Worm (Caenorhabditis elegans) whole organism, L1 larva: ENCODE measurements around the gene fbxb-102.

ENCODE experiments used
- C16A3.4 ChIP-seq: fragments of 150-350 bp; optimal IDR thresholded peaks from 2 replicates; lab custom pipeline; 2014; ENCODE audit warnings: missing biosample characterization, missing genetic modification characterization
- C34B4.2 ChIP-seq: sonication (generic microtip); optimal IDR thresholded peaks from 2 replicates; lab custom pipeline; 2017; ENCODE audit warnings: mild to moderate bottlenecking, missing genetic modification characterization, missing compliant biosample characterization
- F16B12.6 ChIP-seq: fragments of 150-350 bp; optimal IDR thresholded peaks from 2 replicates; lab custom pipeline; 2014; ENCODE audit warnings: missing biosample characterization, missing genetic modification characterization
- aha-1 ChIP-seq: fragments of 150-350 bp; optimal IDR thresholded peaks from 2 replicates; lab custom pipeline; 2014; ENCODE audit warnings: missing biosample characterization, missing genetic modification characterization
- alr-1 ChIP-seq: fragments of 200-800 bp; sonication (Bioruptor generic); optimal IDR thresholded peaks from 2 replicates; lab custom pipeline; 2018; ENCODE audit warnings: borderline replicate concordance, mild to moderate bottlenecking, missing genetic modification characterization, missing compliant biosample characterization
- ama-1 ChIP-seq: fragments of 150-350 bp; optimal IDR thresholded peaks from 2 replicates; lab custom pipeline; 2014
- ceh-8 ChIP-seq: fragments of 200-800 bp; sonication (Bioruptor generic); optimal IDR thresholded peaks from 2 replicates; lab custom pipeline; 2018; ENCODE audit warnings: mild to moderate bottlenecking, missing genetic modification characterization, moderate library complexity, missing compliant biosample characterization
- ceh-88 ChIP-seq: fragments of 200-800 bp; sonication (Bioruptor generic); IDR thresholded peaks from 2 replicates; pipeline ENCODE4 v1.3.6; 2022; ENCODE audit warnings: missing genetic modification characterization, missing compliant biosample characterization
- ceh-90 ChIP-seq: sonication (generic microtip); optimal IDR thresholded peaks from 2 replicates; lab custom pipeline; 2016; ENCODE audit warnings: missing genetic modification characterization, missing compliant biosample characterization
- egl-27 ChIP-seq, 2 experiments: fragments of 150-350 bp in 1 of 2; sonication (generic microtip); optimal IDR thresholded peaks; 3 replicates each; lab custom pipeline; 2017 to 2018; ENCODE audit warnings: missing biosample characterization in 2 of 2, missing genetic modification characterization in 2 of 2, missing genetic modification reagents in 2 of 2
- elt-2 ChIP-seq: sonication (generic microtip); optimal IDR thresholded peaks from 2 replicates; lab custom pipeline; 2016; ENCODE audit warnings: missing genetic modification characterization, mild to moderate bottlenecking, inconsistent platforms, missing compliant biosample characterization, missing genetic modification reagents
- elt-3 ChIP-seq, 6 experiments: fragments of 150-350 bp in 1 of 6; sonication (generic microtip); optimal IDR thresholded peaks; 2 replicates each; lab custom pipeline; 2017 to 2018; ENCODE audit warnings: missing biosample characterization in 6 of 6, missing genetic modification characterization in 6 of 6, inconsistent platforms in 1 of 6
- fkh-10 ChIP-seq: sonication (generic microtip); optimal IDR thresholded peaks from 2 replicates; lab custom pipeline; 2017; ENCODE audit warnings: missing biosample characterization, missing genetic modification reagents, missing genetic modification characterization
- fkh-4 ChIP-seq: sonication (generic microtip); optimal IDR thresholded peaks from 2 replicates; lab custom pipeline; 2016; ENCODE audit warnings: missing compliant biosample characterization, missing genetic modification characterization, borderline replicate concordance
- fkh-8 ChIP-seq: sonication (generic microtip); optimal IDR thresholded peaks from 2 replicates; lab custom pipeline; 2016; ENCODE audit warnings: mild to moderate bottlenecking, missing genetic modification characterization, missing compliant biosample characterization
- fos-1 ChIP-seq: fragments of 150-350 bp; optimal IDR thresholded peaks from 2 replicates; lab custom pipeline; 2014; ENCODE audit warnings: missing biosample characterization, missing genetic modification characterization
- hlh-4 ChIP-seq: sonication (generic microtip); optimal IDR thresholded peaks from 2 replicates; lab custom pipeline; 2016; ENCODE audit warnings: mild to moderate bottlenecking, missing genetic modification characterization, missing compliant biosample characterization
- hpl-2 ChIP-seq: fragments of 150-350 bp; optimal IDR thresholded peaks from 2 replicates; lab custom pipeline; 2014; ENCODE audit warnings: missing biosample characterization, missing genetic modification reagents, missing genetic modification characterization
- isw-1 ChIP-seq: fragments of 200-800 bp; sonication (Bioruptor generic); IDR thresholded peaks from 2 replicates; pipeline ENCODE4 v1.3.6; 2022; ENCODE audit warnings: missing genetic modification characterization, missing compliant biosample characterization
- jun-1 ChIP-seq: fragments of 150-350 bp; optimal IDR thresholded peaks from 2 replicates; lab custom pipeline; 2014; ENCODE audit warnings: missing biosample characterization, missing genetic modification reagents, missing genetic modification characterization
- lin-13 ChIP-seq: fragments of 150-350 bp; optimal IDR thresholded peaks from 2 replicates; lab custom pipeline; 2014; ENCODE audit warnings: missing biosample characterization, missing genetic modification reagents, missing genetic modification characterization
- lir-3 ChIP-seq: sonication (generic microtip); optimal IDR thresholded peaks from 2 replicates; lab custom pipeline; 2016; ENCODE audit warnings: mild to moderate bottlenecking, missing genetic modification characterization, moderate library complexity, missing compliant biosample characterization; ENCODE audit not compliant: poor library complexity
- mab-9 ChIP-seq: fragments of 200-800 bp; sonication (Bioruptor generic); IDR thresholded peaks from 2 replicates; pipeline ENCODE4 v1.3.6; 2022; ENCODE audit warnings: missing genetic modification reagents, missing genetic modification characterization, missing compliant biosample characterization
- mep-1 ChIP-seq: fragments of 150-350 bp; optimal IDR thresholded peaks from 2 replicates; lab custom pipeline; 2014; ENCODE audit warnings: missing biosample characterization, missing genetic modification characterization
- nhr-12 ChIP-seq: sonication (generic microtip); optimal IDR thresholded peaks from 2 replicates; lab custom pipeline; 2017; ENCODE audit warnings: missing biosample characterization, missing genetic modification characterization
- nhr-20 ChIP-seq: sonication (generic microtip); optimal IDR thresholded peaks from 2 replicates; lab custom pipeline; 2016; ENCODE audit warnings: mild to moderate bottlenecking, missing genetic modification characterization, missing compliant biosample characterization
- nhr-237 ChIP-seq: fragments of 150-350 bp; optimal IDR thresholded peaks from 2 replicates; lab custom pipeline; 2014; ENCODE audit warnings: missing biosample characterization, missing genetic modification characterization
- nhr-76 ChIP-seq: sonication (generic microtip); optimal IDR thresholded peaks from 2 replicates; lab custom pipeline; 2017; ENCODE audit warnings: missing biosample characterization, missing genetic modification characterization
- nhr-84 ChIP-seq: sonication (generic microtip); optimal IDR thresholded peaks from 2 replicates; lab custom pipeline; 2017; ENCODE audit warnings: missing biosample characterization, missing genetic modification characterization
- nhr-85 ChIP-seq: sonication (generic microtip); peaks from one replicate; lab custom pipeline; 2016; ENCODE audit warnings: missing genetic modification characterization, inconsistent platforms, missing compliant biosample characterization
- nhr-90 ChIP-seq: sonication (generic microtip); optimal IDR thresholded peaks from 2 replicates; lab custom pipeline; 2016; ENCODE audit warnings: mild to moderate bottlenecking, missing genetic modification characterization, missing compliant biosample characterization; ENCODE audit not compliant: poor library complexity
- rnt-1 ChIP-seq: sonication (generic microtip); optimal IDR thresholded peaks from 2 replicates; lab custom pipeline; 2016; ENCODE audit warnings: mild to moderate bottlenecking, missing genetic modification characterization, moderate library complexity, missing compliant biosample characterization
- skn-1 ChIP-seq: fragments of 150-350 bp; optimal IDR thresholded peaks from 2 replicates; lab custom pipeline; 2014; ENCODE audit warnings: missing biosample characterization, missing genetic modification characterization
- snpc-4 ChIP-seq: fragments of 150-350 bp; optimal IDR thresholded peaks from 2 replicates; lab custom pipeline; 2014; ENCODE audit warnings: missing biosample characterization, missing genetic modification characterization
- snu-23 ChIP-seq: sonication (generic microtip); optimal IDR thresholded peaks from 2 replicates; lab custom pipeline; 2016; ENCODE audit warnings: missing genetic modification characterization, missing compliant biosample characterization
- sptf-1 ChIP-seq: fragments of 150-350 bp; optimal IDR thresholded peaks from 2 replicates; lab custom pipeline; 2014; ENCODE audit warnings: missing biosample characterization, missing genetic modification characterization
- swsn-7 ChIP-seq: sonication (generic microtip); optimal IDR thresholded peaks from 2 replicates; lab custom pipeline; 2016; ENCODE audit warnings: missing genetic modification characterization, missing compliant biosample characterization
- tlp-1 ChIP-seq: fragments of 150-350 bp; optimal IDR thresholded peaks from 2 replicates; lab custom pipeline; 2014; ENCODE audit warnings: missing biosample characterization, missing genetic modification characterization
- unc-130 ChIP-seq: fragments of 150-350 bp; optimal IDR thresholded peaks from 2 replicates; lab custom pipeline; 2017; ENCODE audit warnings: missing biosample characterization, missing genetic modification characterization, inconsistent platforms
- unc-30 ChIP-seq: sonication (generic microtip); optimal IDR thresholded peaks from 2 replicates; lab custom pipeline; 2017; ENCODE audit warnings: missing biosample characterization, missing genetic modification characterization
- unc-62 ChIP-seq: fragments of 150-350 bp; optimal IDR thresholded peaks from 2 replicates; lab custom pipeline; 2014; ENCODE audit warnings: missing biosample characterization, missing genetic modification reagents, missing genetic modification characterization
- unc-86 ChIP-seq: sonication (generic microtip); optimal IDR thresholded peaks from 2 replicates; lab custom pipeline; 2016; ENCODE audit warnings: missing genetic modification characterization, missing compliant biosample characterization
- vab-15 ChIP-seq: sonication (generic microtip); optimal IDR thresholded peaks from 2 replicates; lab custom pipeline; 2017; ENCODE audit warnings: missing genotype, mild to moderate bottlenecking, missing genetic modification characterization, missing compliant biosample characterization
- xbp-1 ChIP-seq: sonication (generic microtip); optimal IDR thresholded peaks from 2 replicates; lab custom pipeline; 2016; ENCODE audit warnings: missing genetic modification characterization, missing compliant biosample characterization

The fbxb-102 gene

ce11 chrII:12459422-12459821 is 23.3 kb upstream of the fbxb-102 start, which contains the start of gene tag-281 (continued):
- TF ChIP-seq ceh-90 (tag; lab: Kevin White, UChicago) (peak; percentile 20), nhr-90 (tag; lab: Kevin White, UChicago) (peak; percentile 90), fos-1 (peak; percentile 78), rnt-1 (peak; percentile 91), lir-3 (tag; lab: Kevin White, UChicago) (peak; percentile 57), mep-1 (tag; lab: Kevin White, UChicago) (peak; percentile 91), tlp-1 (no peak), F16B12.6 (tag; lab: Kevin White, UChicago) (peak; percentile 72), snu-23 (GFP tag; lab: Kevin White, UChicago) (peak; percentile 91), nhr-85 (tag; lab: Kevin White, UChicago) (peak; percentile 93), fkh-4 (tag; lab: Kevin White, UChicago) (no peak), fkh-8 (tag; lab: Kevin White, UChicago) (peak; percentile 87), unc-86 (tag; lab: Kevin White, UChicago) (peak; percentile 86), aha-1 (tag; lab: Kevin White, UChicago) (peak; percentile 74), swsn-7 (tag; lab: Kevin White, UChicago) (peak; percentile 87), skn-1 (tag; lab: Kevin White, UChicago) (peak; percentile 84), alr-1 (no peak), unc-30 (tag; lab: Kevin White, UChicago) (no peak), elt-3 (tag; optimal IDR thresholded peaks at IDR 0.05; lab: Kevin White, UChicago) (peak in 2 of 6 experiments; percentile 74 to 86), jun-1 (tag; lab: Kevin White, UChicago) (peak; percentile 86), C34B4.2 (tag; lab: Kevin White, UChicago) (no peak), hlh-4 (no peak), hpl-2 (no peak), xbp-1 (tag; lab: Kevin White, UChicago) (peak; percentile 87), snpc-4 (peak; percentile 85), lin-13 (GFP tag; lab: Kevin White, UChicago) (peak; percentile 86), nhr-76 (no peak), fkh-10 (GFP tag; lab: Kevin White, UChicago) (peak; percentile 48), mab-9 (GFP tag; lab: Robert Waterston, UW) (peak; percentile 54; the same call in 1 of the 2 replicates), ama-1 (lab: Kevin White, UChicago) (no peak), nhr-237 (tag; lab: Kevin White, UChicago) (no peak), nhr-20 (peak; percentile 89), unc-130 (peak; percentile 70), ceh-8 (peak; percentile 62), egl-27 (tag; optimal IDR thresholded peaks at IDR 0.05; lab: Kevin White, UChicago) (no peak), C16A3.4 (tag; lab: Kevin White, UChicago) (peak; percentile 69), unc-62 (GFP tag; lab: Kevin White, UChicago) (no peak), isw-1 (GFP tag; lab: Robert Waterston, UW) (peak; percentile 87), nhr-12 (tag; lab: Kevin White, UChicago) (no peak), vab-15 (tag; lab: Kevin White, UChicago) (peak; percentile 53), nhr-84 (no peak), sptf-1 (tag; lab: Kevin White, UChicago) (no peak), ceh-88 (peak; percentile 54; the same call in 1 of the 2 replicates), elt-2 (tag; lab: Kevin White, UChicago) (peak; percentile 48)
